Fruit fly (Drosophila melanogaster) whole organism: ENCODE results near the gene CG5273.

Experiments used
- CG8478 ChIP-seq: fragments of >200 bp; optimal IDR thresholded peaks from 2 replicates; lab custom pipeline; 2018; ENCODE audit warnings: inconsistent platforms
- Dll ChIP-seq: fragments of >200 bp; optimal IDR thresholded peaks from 2 replicates; lab custom pipeline; 2017
- pan ChIP-seq: fragments of >200 bp; optimal IDR thresholded peaks from 2 replicates; lab custom pipeline; 2017
- psq ChIP-seq: fragments of >200 bp; optimal IDR thresholded peaks from 2 replicates; lab custom pipeline; 2017
- usp ChIP-seq: fragments of >200 bp; optimal IDR thresholded peaks from 2 replicates; lab custom pipeline; 2017; ENCODE audit warnings: missing biosample characterization, missing genetic modification characterization, mixed read lengths

DNA sequence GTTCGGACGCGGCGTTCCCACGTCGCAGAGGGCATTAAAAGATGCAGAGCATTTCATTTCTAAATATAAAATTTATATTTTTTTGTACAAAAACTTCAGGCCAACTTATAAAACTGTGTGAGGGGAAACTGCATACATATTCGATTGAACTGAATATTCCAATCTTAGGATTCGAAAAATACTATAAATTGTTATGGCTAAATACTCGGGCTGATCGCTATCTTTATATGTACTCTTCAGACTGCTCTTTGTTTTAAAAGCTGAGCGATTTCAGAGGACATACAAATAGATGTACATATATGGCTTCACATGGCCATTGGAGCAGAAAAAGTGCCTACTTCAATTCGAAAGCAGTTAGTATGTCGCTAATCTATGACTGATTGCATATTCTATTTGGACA, 44.0 kb downstream of the CG5273 start, which contains the start of gene CG13359:
- TF ChIP-seq psq: no peak
- no peak for TF ChIP-seq Dll
- TF ChIP-seq pan (lab: Kevin White, UChicago): no peak
- TF ChIP-seq usp (GFP tag; lab: Kevin White, UChicago): no peak
- no peak for TF ChIP-seq CG8478
